Worm (Caenorhabditis elegans) whole organism, L4 larva: ENCODE measurements around the gene C45G9.10.

Experiments used
- F44E2.7 ChIP-seq: fragments of 200-800 bp; sonication (Bioruptor generic); IDR thresholded peaks from 2 replicates; pipeline ENCODE4 v2.1.2; 2022; ENCODE audit warnings: missing genetic modification characterization, missing compliant biosample characterization
- T20F7.1 ChIP-seq: fragments of 200-800 bp; sonication (Bioruptor generic); optimal IDR thresholded peaks from 2 replicates; lab custom pipeline; 2018; ENCODE audit warnings: mild to moderate bottlenecking, missing genetic modification characterization, missing compliant biosample characterization
- T26A8.4 ChIP-seq: fragments of 200-800 bp; sonication (Bioruptor generic); IDR thresholded peaks from 2 replicates; pipeline ENCODE4 v1.3.6; 2022; ENCODE audit warnings: missing genetic modification characterization, missing compliant biosample characterization
- aha-1 ChIP-seq: fragments of 150-350 bp; peaks from one replicate; lab custom pipeline; 2014; ENCODE audit warnings: missing biosample characterization, missing genetic modification characterization
- ama-1 ChIP-seq: fragments of 150-350 bp; optimal IDR thresholded peaks from 2 replicates; lab custom pipeline; 2014; ENCODE audit warnings: inconsistent platforms, mixed read lengths
- ceh-20 ChIP-seq: fragments of 200-800 bp; sonication (Bioruptor generic); IDR thresholded peaks from 2 replicates; pipeline ENCODE4 v1.3.6; 2022; ENCODE audit warnings: missing genetic modification reagents, missing genetic modification characterization, missing compliant biosample characterization
- ceh-62 ChIP-seq: sonication (generic microtip); optimal IDR thresholded peaks from 2 replicates; lab custom pipeline; 2017; ENCODE audit warnings: missing biosample characterization, missing genetic modification characterization
- ceh-82 ChIP-seq: sonication (generic microtip); optimal IDR thresholded peaks from 2 replicates; lab custom pipeline; 2017; ENCODE audit warnings: missing biosample characterization, missing genetic modification characterization
- daf-16 ChIP-seq, 3 experiments: sonication (generic microtip); optimal IDR thresholded peaks; 2 replicates each; lab custom pipeline; 2016 to 2017; ENCODE audit warnings: missing genetic modification characterization in 3 of 3, missing genetic modification reagents in 3 of 3, mild to moderate bottlenecking in 2 of 3, missing compliant biosample characterization in 2 of 3, missing biosample characterization in 1 of 3, moderate library complexity in 1 of 3
- daf-8 ChIP-seq: fragments of 200-800 bp; sonication (Bioruptor generic); IDR thresholded peaks from 2 replicates; pipeline ENCODE4 v1.3.6; 2022; ENCODE audit warnings: missing genetic modification characterization, missing compliant biosample characterization
- dmd-6 ChIP-seq: fragments of 200-800 bp; sonication (Bioruptor generic); IDR thresholded peaks from 2 replicates; pipeline ENCODE4 v1.3.6; 2022; ENCODE audit warnings: missing genetic modification reagents, missing genetic modification characterization, missing compliant biosample characterization
- dmd-9 ChIP-seq: fragments of 200-800 bp; sonication (Bioruptor generic); IDR thresholded peaks from 2 replicates; pipeline ENCODE4 v1.3.6; 2022; ENCODE audit warnings: missing genetic modification reagents, missing genetic modification characterization, missing compliant biosample characterization
- dve-1 ChIP-seq: sonication (generic microtip); optimal IDR thresholded peaks from 2 replicates; lab custom pipeline; 2017; ENCODE audit warnings: antibody characterized with exemption, mild to moderate bottlenecking, missing genetic modification characterization, missing compliant biosample characterization; ENCODE audit not compliant: insufficient read depth
- hif-1 ChIP-seq, 2 experiments: sonication (generic microtip); optimal IDR thresholded peaks; 2 replicates each; lab custom pipeline; 2016 to 2017; ENCODE audit warnings: missing compliant biosample characterization in 2 of 2, missing genetic modification characterization in 2 of 2, missing genetic modification reagents in 2 of 2, missing genotype in 2 of 2, mild to moderate bottlenecking in 1 of 2
- hlh-11 ChIP-seq: fragments of 200-800 bp; sonication (Bioruptor generic); optimal IDR thresholded peaks from 2 replicates; lab custom pipeline; 2018; ENCODE audit warnings: mild to moderate bottlenecking, missing genetic modification characterization, missing compliant biosample characterization
- hlh-30 ChIP-seq: sonication (generic microtip); optimal IDR thresholded peaks from 2 replicates; lab custom pipeline; 2017; ENCODE audit warnings: antibody characterized with exemption, mild to moderate bottlenecking, missing genetic modification characterization, missing compliant biosample characterization; ENCODE audit not compliant: insufficient read depth
- hmg-1.1 ChIP-seq: fragments of 200-800 bp; sonication (Bioruptor generic); IDR thresholded peaks from 2 replicates; pipeline ENCODE4 v1.3.6; 2022; ENCODE audit warnings: missing genetic modification reagents, missing genetic modification characterization, missing compliant biosample characterization
- jun-1 ChIP-seq: fragments of 150-350 bp; optimal IDR thresholded peaks from 2 replicates; lab custom pipeline; 2014; ENCODE audit warnings: missing biosample characterization, missing genetic modification reagents, missing genetic modification characterization
- lin-38 ChIP-seq: fragments of 200-800 bp; sonication (Bioruptor generic); IDR thresholded peaks from 2 replicates; pipeline ENCODE4 v1.3.6; 2022; ENCODE audit warnings: missing genetic modification reagents, missing genetic modification characterization, missing compliant biosample characterization
- lsy-2 ChIP-seq, 2 experiments: fragments of 150-350 bp in 1 of 2; sonication (generic microtip) in 1 of 2; optimal IDR thresholded peaks; 2 replicates each; lab custom pipeline; 2014 to 2017; ENCODE audit warnings: missing biosample characterization in 2 of 2, missing genetic modification characterization in 2 of 2
- mdl-1 ChIP-seq, 2 experiments: fragments of 150-350 bp in 1 of 2; sonication (generic microtip) in 1 of 2; optimal IDR thresholded peaks; 2 replicates each; lab custom pipeline; 2014 to 2017; ENCODE audit warnings: missing biosample characterization in 2 of 2, missing genetic modification characterization in 2 of 2
- mep-1 ChIP-seq: fragments of 150-350 bp; sonication (generic microtip); optimal IDR thresholded peaks from 3 replicates; lab custom pipeline; 2014; ENCODE audit warnings: missing biosample characterization, missing genetic modification characterization
- mes-2 ChIP-seq: sonication (generic microtip); optimal IDR thresholded peaks from 2 replicates; lab custom pipeline; 2016; ENCODE audit warnings: missing genotype, mild to moderate bottlenecking, missing genetic modification characterization, missing compliant biosample characterization; ENCODE audit not compliant: poor library complexity, severe bottlenecking
- mxl-3 ChIP-seq: fragments of 200-800 bp; sonication (Bioruptor generic); optimal IDR thresholded peaks from 2 replicates; lab custom pipeline; 2018; ENCODE audit warnings: mild to moderate bottlenecking, missing genetic modification characterization, missing compliant biosample characterization
- nhr-10 ChIP-seq: fragments of 150-350 bp; optimal IDR thresholded peaks from 2 replicates; lab custom pipeline; 2014; ENCODE audit warnings: missing biosample characterization, missing genetic modification characterization
- nhr-28 ChIP-seq: fragments of 150-350 bp; optimal IDR thresholded peaks from 2 replicates; lab custom pipeline; 2014; ENCODE audit warnings: missing biosample characterization, missing genetic modification characterization
- nhr-48 ChIP-seq: sonication (generic microtip); optimal IDR thresholded peaks from 2 replicates; lab custom pipeline; 2016; ENCODE audit warnings: mild to moderate bottlenecking, missing genetic modification characterization, missing compliant biosample characterization
- nhr-6 ChIP-seq: fragments of 150-350 bp; optimal IDR thresholded peaks from 2 replicates; lab custom pipeline; 2014; ENCODE audit warnings: missing biosample characterization, missing genetic modification characterization
- pha-4 ChIP-seq, 2 experiments: fragments of 150-350 bp in 1 of 2; fragments of 200-800 bp in 1 of 2; sonication (Bioruptor generic) in 1 of 2; IDR thresholded peaks in 1 of 2; optimal IDR thresholded peaks in 1 of 2; 2 replicates each; pipeline versions ENCODE4 v1.3.6 to Lab custom; 2014 to 2022; ENCODE audit warnings: missing genetic modification characterization in 2 of 2, missing genetic modification reagents in 2 of 2, missing biosample characterization in 1 of 2, missing compliant biosample characterization in 1 of 2
- snpc-1.2 ChIP-seq: fragments of 200-800 bp; sonication (Bioruptor generic); IDR thresholded peaks from 2 replicates; pipeline ENCODE4 v1.3.6; 2022; ENCODE audit warnings: missing genetic modification reagents, missing genetic modification characterization, missing compliant biosample characterization
- unc-39 ChIP-seq: sonication (generic microtip); optimal IDR thresholded peaks from 2 replicates; lab custom pipeline; 2017; ENCODE audit warnings: missing biosample characterization, missing genetic modification characterization
- unc-62 ChIP-seq, 3 experiments: fragments of 150-350 bp in 1 of 3; sonication (generic microtip); optimal IDR thresholded peaks in 2 of 3; peaks in 1 of 3; 1 replicate in 1 of 3; 2 replicates in 2 of 3; lab custom pipeline; 2014 to 2017; ENCODE audit warnings: missing biosample characterization in 3 of 3, missing genetic modification characterization in 3 of 3, missing genetic modification reagents in 3 of 3, missing genotype in 1 of 3
- vab-7 ChIP-seq: fragments of 200-800 bp; sonication (Bioruptor generic); IDR thresholded peaks from 2 replicates; pipeline ENCODE4 v1.3.6; 2022; ENCODE audit warnings: missing genetic modification reagents, missing genetic modification characterization, missing compliant biosample characterization
- zfp-3 ChIP-seq: fragments of 200-800 bp; sonication (Bioruptor generic); conservative IDR thresholded peaks from 2 replicates; pipeline ENCODE4 v1.3.6; 2022; ENCODE audit warnings: missing genetic modification reagents, missing genetic modification characterization, missing compliant biosample characterization
- ztf-11 ChIP-seq: fragments of 150-350 bp; optimal IDR thresholded peaks from 2 replicates; lab custom pipeline; 2014; ENCODE audit warnings: missing biosample characterization, missing genetic modification characterization

C45G9.10 gene

ce11 chrIII:5096741-5097140 lies 35.0 kb upstream of the C45G9.10 start:
- TF ChIP-seq jun-1 (tag; lab: Kevin White, UChicago) = no peak
- peak; percentile 35 for TF ChIP-seq hlh-11
- peak; percentile 63 for TF ChIP-seq nhr-28
- no peak for TF ChIP-seq nhr-6 (tag; lab: Kevin White, UChicago)
- peak in 1 of 2 experiments; percentile 69 for TF ChIP-seq mdl-1 (tag; optimal IDR thresholded peaks at IDR 0.05; lab: Kevin White, UChicago)
- TF ChIP-seq hlh-30 (tag; lab: Kevin White, UChicago) = peak; percentile 7
- peak; percentile 40 for TF ChIP-seq dmd-6 (GFP tag; lab: Robert Waterston, UW)
- TF ChIP-seq mxl-3 = peak; percentile 85
- 0 out of 2 replicates have a peak, but pooled peaks have one; percentile 10 for TF ChIP-seq ceh-20 (GFP tag; lab: Robert Waterston, UW)
- peak; percentile 48 for TF ChIP-seq nhr-48
- TF ChIP-seq dve-1 (tag; lab: Kevin White, UChicago) = no peak
- TF ChIP-seq, all 104 proteins: peak for 8

DNA sequence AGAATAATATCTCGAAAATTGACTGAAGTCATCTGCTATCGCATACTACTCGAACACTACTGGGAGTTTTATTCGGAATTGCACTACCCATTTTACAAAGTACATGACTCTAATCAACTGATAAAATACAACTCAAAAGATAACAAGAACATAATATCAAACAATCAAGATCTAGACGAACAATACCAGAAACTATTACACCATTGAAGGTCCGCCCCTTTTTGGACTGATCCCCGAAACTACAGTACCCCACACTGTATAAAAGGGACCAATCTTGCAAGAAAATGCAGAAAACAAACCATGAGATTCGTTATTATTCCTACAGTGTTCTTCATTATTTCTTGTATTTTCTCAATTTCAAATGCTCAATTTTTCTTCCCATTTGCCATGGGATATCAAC lies 32.8 kb upstream of the C45G9.10 start, which contains the start of gene F54D8.10:
Gene F54D8.10, plus strand, starts transcription at position 301 of the 400 bp plus-strand sequence.
- TF ChIP-seq nhr-10 (tag; lab: Kevin White, UChicago) (no peak), ama-1 (lab: Kevin White, UChicago) (no peak), hif-1 (tag; optimal IDR thresholded peaks at IDR 0.05; lab: Kevin White, UChicago) (no peak), snpc-1.2 (GFP tag; lab: Robert Waterston, UW) (no peak), daf-8 (GFP tag; lab: Robert Waterston, UW) (no peak), aha-1 (tag; lab: Kevin White, UChicago) (no peak), ceh-62 (tag; lab: Kevin White, UChicago) (no peak), dmd-9 (GFP tag; lab: Robert Waterston, UW) (no peak), daf-16 (GFP tag; optimal IDR thresholded peaks at IDR 0.05; lab: Kevin White, UChicago) (no peak), daf-16 (tag; optimal IDR thresholded peaks at IDR 0.05; lab: Kevin White, UChicago) (no peak)

DNA sequence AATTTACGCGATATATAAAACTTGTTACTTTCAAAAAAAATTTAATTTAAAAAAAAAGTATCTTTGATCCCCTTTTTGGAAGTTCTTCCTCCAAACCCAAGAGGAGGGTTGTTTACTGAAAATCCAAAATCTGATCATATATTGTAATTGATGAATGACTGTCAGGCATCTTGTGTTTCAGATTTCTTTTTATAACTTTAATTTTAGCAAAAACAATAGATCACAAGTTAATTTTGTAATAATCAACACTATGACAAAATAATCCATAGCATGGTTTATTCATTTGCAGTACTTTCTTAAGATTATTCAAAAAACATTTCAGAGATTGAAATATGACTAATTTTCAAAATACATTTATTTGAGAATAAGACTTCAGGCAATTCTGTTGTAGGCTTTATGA lies 30.6 kb upstream of the C45G9.10 start:
- TF ChIP-seq ceh-82 (no peak), nhr-6 (tag; lab: Kevin White, UChicago) (no peak), zfp-3 (GFP tag; lab: Robert Waterston, UW) (peak; percentile 66; the same call in 1 of the 2 replicates), aha-1 (tag; lab: Kevin White, UChicago) (peak; percentile 92), T26A8.4 (GFP tag; lab: Robert Waterston, UW) (0 out of 2 replicates have a peak, but pooled peaks have one; percentile 10)

DNA sequence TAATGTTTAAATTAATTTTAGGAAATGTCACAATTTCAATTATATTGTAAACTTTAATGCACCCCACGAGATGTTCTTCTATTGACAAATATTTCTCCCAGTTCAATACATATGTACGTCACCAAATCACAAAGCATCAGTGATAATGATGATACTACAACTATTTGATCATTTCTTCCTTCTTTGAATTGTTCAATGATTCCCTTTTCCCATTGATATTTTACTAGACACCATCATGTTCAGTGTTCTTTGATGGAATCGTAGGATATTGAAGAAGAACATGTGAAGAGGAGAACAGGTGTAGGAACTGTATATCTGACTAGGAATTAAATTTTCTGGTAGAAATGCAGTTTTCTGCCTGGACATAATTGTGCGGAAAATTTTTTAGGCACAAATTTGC lies 27.8 kb upstream of the C45G9.10 start:
- TF ChIP-seq unc-62 (GFP tag; optimal IDR thresholded peaks at IDR 0.05 in 1 of 2; lab: Kevin White, UChicago) (peak in 1 of 2 experiments; percentile 88), unc-62 (tag; optimal IDR thresholded peaks at IDR 0.05; lab: Kevin White, UChicago) (no peak), nhr-48 (peak; percentile 36), ztf-11 (tag; lab: Kevin White, UChicago) (no peak), ceh-82 (no peak), mdl-1 (tag; optimal IDR thresholded peaks at IDR 0.05; lab: Kevin White, UChicago) (peak; percentile 6 to 51), nhr-28 (peak; percentile 44), hlh-30 (tag; lab: Kevin White, UChicago) (peak; percentile 20), dmd-6 (GFP tag; lab: Robert Waterston, UW) (0 out of 2 replicates have a peak, but pooled peaks have one; percentile 21), hlh-11 (peak; percentile 27)

ce11 chrIII:5085529-5085928 lies 23.8 kb upstream of the C45G9.10 start, which contains the start of gene cah-1:
cah-1 (minus strand) TSS chrIII:5085629.
- no peak for TF ChIP-seq F44E2.7 (GFP tag; lab: Robert Waterston, UW)
- TF ChIP-seq, all 104 proteins: peak for 0

DNA sequence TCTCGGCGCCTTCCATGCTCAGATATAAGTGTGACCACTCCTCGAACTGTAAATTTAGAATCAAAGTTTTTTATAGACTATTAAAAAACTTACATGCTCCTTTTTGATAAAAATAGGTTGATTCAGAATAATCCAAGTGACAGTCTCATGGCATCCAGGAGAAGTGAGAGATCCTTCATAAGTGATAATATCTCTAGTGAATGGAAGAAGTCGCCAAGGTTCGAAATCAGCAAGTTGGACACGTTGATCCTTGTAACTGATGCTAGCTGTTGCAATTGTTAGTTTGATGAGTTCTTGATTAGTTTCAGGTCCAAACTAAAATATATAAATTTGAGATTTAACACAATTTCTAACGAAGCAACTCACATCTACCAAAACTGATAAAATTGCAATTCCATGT lies 21.6 kb upstream of the C45G9.10 start:
- 0 out of 2 replicates have a peak, but pooled peaks have one; percentile 21 for TF ChIP-seq T26A8.4 (GFP tag; lab: Robert Waterston, UW)
- peak; percentile 25 for TF ChIP-seq dve-1 (tag; lab: Kevin White, UChicago)
- TF ChIP-seq pha-4 (GFP tag; IDR thresholded peaks at IDR 0.05; lab: Robert Waterston, UW) = 0 out of 2 replicates have a peak, but pooled peaks have one; percentile 30
- no peak for TF ChIP-seq pha-4 (tag; optimal IDR thresholded peaks at IDR 0.05; lab: Kevin White, UChicago)
- 0 out of 2 replicates have a peak, but pooled peaks have one; percentile 15 for TF ChIP-seq F44E2.7 (GFP tag; lab: Robert Waterston, UW)
- peak; percentile 25 for TF ChIP-seq nhr-48
- peak; percentile 0 for TF ChIP-seq mep-1
- TF ChIP-seq lin-38 (GFP tag; lab: Robert Waterston, UW) = peak; percentile 51
- TF ChIP-seq aha-1 (tag; lab: Kevin White, UChicago) = peak; percentile 59
- peak; percentile 36 for TF ChIP-seq T20F7.1 (GFP tag; lab: Kevin White, UChicago)
- no peak for TF ChIP-seq unc-39 (tag; lab: Kevin White, UChicago)
- TF ChIP-seq zfp-3 (GFP tag; lab: Robert Waterston, UW) = 0 out of 2 replicates have a peak, but pooled peaks have one; percentile 36
- TF ChIP-seq mdl-1 (tag; optimal IDR thresholded peaks at IDR 0.05; lab: Kevin White, UChicago) = no peak
- no peak for TF ChIP-seq daf-16 (GFP tag; optimal IDR thresholded peaks at IDR 0.05; lab: Kevin White, UChicago)
- TF ChIP-seq daf-16 (tag; optimal IDR thresholded peaks at IDR 0.05; lab: Kevin White, UChicago) = peak; percentile 21
- TF ChIP-seq lsy-2 (tag; optimal IDR thresholded peaks at IDR 0.05; lab: Kevin White, UChicago) = peak in 1 of 2 experiments; percentile 15
- TF ChIP-seq hmg-1.1 (GFP tag; lab: Robert Waterston, UW) = 0 out of 2 replicates have a peak, but pooled peaks have one; percentile 27
- peak; percentile 17 for TF ChIP-seq mes-2 (tag; lab: Kevin White, UChicago)
- no peak for TF ChIP-seq ceh-62 (tag; lab: Kevin White, UChicago)
- no peak for TF ChIP-seq vab-7 (GFP tag; lab: Robert Waterston, UW)
- no peak for TF ChIP-seq hlh-11
